Worm (Caenorhabditis elegans) whole organism, L3 larva: ENCODE data around the gene sgn-1.

ENCODE experiments used
- R02D3.7 ChIP-seq: fragments of 150-350 bp; optimal IDR thresholded peaks from 2 replicates; lab custom pipeline; 2014; ENCODE audit warnings: missing biosample characterization, missing genetic modification characterization
- ZK546.5 ChIP-seq: sonication (generic microtip); optimal IDR thresholded peaks from 2 replicates; lab custom pipeline; 2017; ENCODE audit warnings: missing biosample characterization, missing genetic modification characterization
- ama-1 ChIP-seq: fragments of 150-350 bp; optimal IDR thresholded peaks from 2 replicates; lab custom pipeline; 2018
- ceh-28 ChIP-seq: fragments of 150-350 bp; optimal IDR thresholded peaks from 2 replicates; lab custom pipeline; 2014; ENCODE audit warnings: missing biosample characterization, missing genetic modification reagents, missing genetic modification characterization
- ceh-82 ChIP-seq: fragments of 150-350 bp; optimal IDR thresholded peaks from 2 replicates; lab custom pipeline; 2014; ENCODE audit warnings: missing biosample characterization, missing genetic modification characterization
- ceh-9 ChIP-seq: sonication (generic microtip); optimal IDR thresholded peaks from 2 replicates; lab custom pipeline; 2018; ENCODE audit warnings: missing biosample characterization, missing genetic modification characterization
- egl-5 ChIP-seq: fragments of 150-350 bp; optimal IDR thresholded peaks from 2 replicates; lab custom pipeline; 2017; ENCODE audit warnings: missing biosample characterization, missing genetic modification reagents, missing genetic modification characterization, inconsistent platforms
- elt-1 ChIP-seq: fragments of 150-350 bp; optimal IDR thresholded peaks from 2 replicates; lab custom pipeline; 2014; ENCODE audit warnings: missing biosample characterization, missing genetic modification characterization
- elt-2 ChIP-seq: sonication (generic microtip); optimal IDR thresholded peaks from 2 replicates; lab custom pipeline; 2016; ENCODE audit warnings: missing genetic modification reagents, mild to moderate bottlenecking, missing genetic modification characterization, missing compliant biosample characterization
- elt-3 ChIP-seq, 3 experiments: fragments of 150-350 bp in 1 of 3; sonication (generic microtip) in 2 of 3; optimal IDR thresholded peaks; 2 replicates in 2 of 3; 4 replicates in 1 of 3; lab custom pipeline; 2014 to 2017; ENCODE audit warnings: missing biosample characterization in 3 of 3, missing genetic modification characterization in 3 of 3
- eor-1 ChIP-seq, 2 experiments: fragments of 150-350 bp; optimal IDR thresholded peaks; 2 replicates each; lab custom pipeline; 2014 to 2018; ENCODE audit warnings: missing biosample characterization in 2 of 2, missing genetic modification characterization in 2 of 2
- fkh-10 ChIP-seq: sonication (generic microtip); optimal IDR thresholded peaks from 2 replicates; lab custom pipeline; 2017; ENCODE audit warnings: missing biosample characterization, missing genetic modification reagents, missing genetic modification characterization
- fkh-2 ChIP-seq: fragments of 150-350 bp; optimal IDR thresholded peaks from 2 replicates; lab custom pipeline; 2014; ENCODE audit warnings: missing biosample characterization, missing genetic modification reagents, missing genetic modification characterization
- fos-1 ChIP-seq: fragments of 150-350 bp; optimal IDR thresholded peaks from 2 replicates; lab custom pipeline; 2014; ENCODE audit warnings: missing biosample characterization, missing genetic modification characterization
- jun-1 ChIP-seq: fragments of 150-350 bp; optimal IDR thresholded peaks from 2 replicates; lab custom pipeline; 2014; ENCODE audit warnings: missing biosample characterization, missing genetic modification reagents, missing genetic modification characterization
- lin-39 ChIP-seq: fragments of 150-350 bp; optimal IDR thresholded peaks from 2 replicates; lab custom pipeline; 2018; ENCODE audit warnings: missing biosample characterization, missing genetic modification reagents, missing genetic modification characterization
- lsy-12 ChIP-seq: sonication (generic microtip); optimal IDR thresholded peaks from 2 replicates; lab custom pipeline; 2016; ENCODE audit warnings: mild to moderate bottlenecking, missing genetic modification characterization, missing compliant biosample characterization
- mml-1 ChIP-seq: fragments of 150-350 bp; sonication (generic microtip); optimal IDR thresholded peaks from 3 replicates; lab custom pipeline; 2014; ENCODE audit warnings: missing biosample characterization, missing genetic modification characterization
- nfya-1 ChIP-seq: sonication (generic microtip); optimal IDR thresholded peaks from 2 replicates; lab custom pipeline; 2017; ENCODE audit warnings: missing genetic modification characterization, mild to moderate bottlenecking, missing compliant biosample characterization, antibody characterized with exemption, moderate library complexity; ENCODE audit not compliant: insufficient read depth
- nhr-11 ChIP-seq: fragments of 150-350 bp; optimal IDR thresholded peaks from 2 replicates; lab custom pipeline; 2014; ENCODE audit warnings: missing biosample characterization, missing genetic modification characterization
- nhr-12 ChIP-seq: fragments of 150-350 bp; optimal IDR thresholded peaks from 2 replicates; lab custom pipeline; 2014; ENCODE audit warnings: missing biosample characterization, missing genetic modification characterization
- nhr-23 ChIP-seq: fragments of 150-350 bp; optimal IDR thresholded peaks from 2 replicates; lab custom pipeline; 2014; ENCODE audit warnings: missing biosample characterization, missing genetic modification reagents, missing genetic modification characterization
- nhr-237 ChIP-seq: fragments of 150-350 bp; optimal IDR thresholded peaks from 2 replicates; lab custom pipeline; 2014; ENCODE audit warnings: missing biosample characterization, missing genetic modification characterization
- nhr-25 ChIP-seq: sonication (generic microtip); optimal IDR thresholded peaks from 2 replicates; lab custom pipeline; 2017; ENCODE audit warnings: missing biosample characterization, missing genetic modification characterization
- nhr-28 ChIP-seq: fragments of 150-350 bp; optimal IDR thresholded peaks from 2 replicates; lab custom pipeline; 2014; ENCODE audit warnings: missing biosample characterization, missing genetic modification characterization
- nhr-43 ChIP-seq: sonication (generic microtip); optimal IDR thresholded peaks from 2 replicates; lab custom pipeline; 2016; ENCODE audit warnings: mild to moderate bottlenecking, missing genetic modification characterization, missing compliant biosample characterization; ENCODE audit not compliant: poor library complexity, severe bottlenecking
- nhr-67 ChIP-seq: fragments of 150-350 bp; optimal IDR thresholded peaks from 2 replicates; lab custom pipeline; 2014; ENCODE audit warnings: missing biosample characterization, missing genetic modification characterization
- nhr-76 ChIP-seq: fragments of 150-350 bp; sonication (generic microtip); optimal IDR thresholded peaks from 5 replicates; lab custom pipeline; 2014; ENCODE audit warnings: missing biosample characterization, missing genetic modification characterization
- pha-4 ChIP-seq: fragments of 150-350 bp; optimal IDR thresholded peaks from 2 replicates; lab custom pipeline; 2014; ENCODE audit warnings: missing biosample characterization, missing genetic modification reagents, missing genetic modification characterization
- sea-2 ChIP-seq: fragments of 150-350 bp; sonication (generic microtip); optimal IDR thresholded peaks from 4 replicates; lab custom pipeline; 2014; ENCODE audit warnings: missing biosample characterization, missing genetic modification reagents, missing genetic modification characterization
- skn-1 ChIP-seq: fragments of 150-350 bp; optimal IDR thresholded peaks from 2 replicates; lab custom pipeline; 2014; ENCODE audit warnings: missing biosample characterization, missing genetic modification characterization
- snpc-4 ChIP-seq: fragments of 150-350 bp; optimal IDR thresholded peaks from 2 replicates; lab custom pipeline; 2014; ENCODE audit warnings: missing biosample characterization, missing genetic modification characterization
- unc-39 ChIP-seq: sonication (generic microtip); optimal IDR thresholded peaks from 4 replicates; lab custom pipeline; 2017; ENCODE audit warnings: missing biosample characterization, missing genetic modification characterization
- zag-1 ChIP-seq: fragments of 150-350 bp; optimal IDR thresholded peaks from 2 replicates; lab custom pipeline; 2014; ENCODE audit warnings: missing biosample characterization, missing genetic modification characterization
- ztf-11 ChIP-seq: fragments of 150-350 bp; optimal IDR thresholded peaks from 2 replicates; lab custom pipeline; 2014; ENCODE audit warnings: missing biosample characterization, missing genetic modification characterization
- ztf-4 ChIP-seq: fragments of 150-350 bp; optimal IDR thresholded peaks from 2 replicates; lab custom pipeline; 2014; ENCODE audit warnings: missing biosample characterization, missing genetic modification characterization

The sgn-1 gene

ce11 chrII:8817225-8817624, 33.8 kb upstream of the sgn-1 start:
- no peak for TF ChIP-seq ama-1 (lab: Kevin White, UChicago)
- no peak for TF ChIP-seq sea-2 (GFP tag; lab: Kevin White, UChicago)
- peak; percentile 33 for TF ChIP-seq nhr-43 (tag; lab: Kevin White, UChicago)
- TF ChIP-seq pha-4 (tag; lab: Kevin White, UChicago) = no peak
- TF ChIP-seq snpc-4 (tag; lab: Kevin White, UChicago) = no peak
- TF ChIP-seq fkh-2 = no peak
- no peak for TF ChIP-seq elt-1 (tag; lab: Kevin White, UChicago)
- TF ChIP-seq lsy-12 = no peak
- peak; percentile 43 for TF ChIP-seq nhr-23 (tag; lab: Kevin White, UChicago)
- TF ChIP-seq nhr-12 (tag; lab: Kevin White, UChicago) = no peak
- no peak for TF ChIP-seq nhr-28 (tag; lab: Kevin White, UChicago)
- peak; percentile 49 for TF ChIP-seq nhr-25

- no peak for TF ChIP-seq fkh-10 (GFP tag; lab: Kevin White, UChicago)
- TF ChIP-seq nhr-11 (tag; lab: Kevin White, UChicago) = no peak
- TF ChIP-seq snpc-4 (tag; lab: Kevin White, UChicago) = no peak
- TF ChIP-seq nhr-43 (tag; lab: Kevin White, UChicago) = peak; percentile 25
- TF ChIP-seq elt-3 (tag; optimal IDR thresholded peaks at IDR 0.05; lab: Kevin White, UChicago) = peak in 1 of 3 experiments; percentile 20
Measured at ce11 chrII:8814231-8814630, 30.8 kb upstream of the sgn-1 start.

DNA sequence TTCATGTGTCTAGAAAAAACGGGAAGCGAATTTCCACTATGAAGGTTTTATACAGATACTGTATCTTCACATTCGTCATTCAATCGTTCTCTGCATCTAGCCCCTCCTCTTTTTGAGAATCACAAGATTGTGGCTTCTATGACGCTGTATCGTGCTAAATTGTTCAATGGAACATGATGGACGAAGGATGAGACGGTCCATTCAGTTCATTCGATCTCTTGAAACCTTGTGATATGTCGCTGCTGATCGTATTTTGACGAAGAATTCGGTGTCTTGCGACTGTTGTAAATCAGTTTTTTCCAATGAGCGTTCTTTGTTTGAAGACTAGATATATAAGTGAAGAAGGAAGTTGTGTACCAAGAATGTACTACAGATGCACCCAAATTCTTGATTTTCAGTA, 30.2 kb upstream of the sgn-1 start:
- TF ChIP-seq nhr-23 (tag; lab: Kevin White, UChicago) (peak; percentile 86), nhr-25 (peak; percentile 73), nhr-11 (tag; lab: Kevin White, UChicago) (peak; percentile 30), lsy-12 (no peak), nfya-1 (tag; lab: Kevin White, UChicago) (peak; percentile 21), mml-1 (tag; lab: Kevin White, UChicago) (no peak), pha-4 (tag; lab: Kevin White, UChicago) (no peak), jun-1 (tag; lab: Kevin White, UChicago) (peak; percentile 61), fkh-2 (no peak), fos-1 (tag; lab: Kevin White, UChicago) (no peak), skn-1 (no peak), ceh-28 (tag; lab: Kevin White, UChicago) (peak; percentile 27), sea-2 (GFP tag; lab: Kevin White, UChicago) (no peak), unc-39 (tag; lab: Kevin White, UChicago) (no peak), ztf-4 (tag; lab: Kevin White, UChicago) (no peak), nhr-237 (tag; lab: Kevin White, UChicago) (no peak), ZK546.5 (no peak), elt-3 (tag; optimal IDR thresholded peaks at IDR 0.05; lab: Kevin White, UChicago) (peak in 2 of 3 experiments; percentile 60 to 88), zag-1 (no peak), fkh-10 (GFP tag; lab: Kevin White, UChicago) (no peak), ceh-9 (tag; lab: Kevin White, UChicago) (no peak), nhr-76 (tag; lab: Kevin White, UChicago) (peak; percentile 30), ama-1 (lab: Kevin White, UChicago) (no peak), eor-1 (tag; optimal IDR thresholded peaks at IDR 0.05; lab: Kevin White, UChicago) (no peak), elt-1 (tag; lab: Kevin White, UChicago) (peak; percentile 55), nhr-43 (tag; lab: Kevin White, UChicago) (peak; percentile 98), lin-39 (tag; lab: Kevin White, UChicago) (peak; percentile 22)
- TF ChIP-seq, all 47 proteins: peak for 11

- TF ChIP-seq ztf-11 (tag; lab: Kevin White, UChicago) (no peak), ceh-82 (no peak), nhr-67 (tag; lab: Kevin White, UChicago) (no peak), nhr-28 (tag; lab: Kevin White, UChicago) (no peak), pha-4 (tag; lab: Kevin White, UChicago) (no peak), elt-2 (no peak), R02D3.7 (tag; lab: Kevin White, UChicago) (no peak), ceh-28 (tag; lab: Kevin White, UChicago) (no peak), jun-1 (tag; lab: Kevin White, UChicago) (no peak), nhr-43 (tag; lab: Kevin White, UChicago) (no peak), egl-5 (tag; lab: Kevin White, UChicago) (no peak), nhr-237 (tag; lab: Kevin White, UChicago) (no peak), nhr-76 (tag; lab: Kevin White, UChicago) (no peak), nfya-1 (tag; lab: Kevin White, UChicago) (no peak), unc-39 (tag; lab: Kevin White, UChicago) (no peak), ztf-4 (tag; lab: Kevin White, UChicago) (no peak), eor-1 (tag; optimal IDR thresholded peaks at IDR 0.05; lab: Kevin White, UChicago) (no peak)
Measured at ce11 chrII:8812346-8812745, 28.9 kb upstream of the sgn-1 start.
